Fruit fly (Drosophila melanogaster) whole organism, embryonic: ENCODE data around the gene TfIIA-S.

ENCODE experiments used
- CG10267 ChIP-seq: fragments of 200-800 bp; sonication (Bioruptor generic); optimal IDR thresholded peaks from 2 replicates; lab custom pipeline; 2018; ENCODE audit warnings: missing biosample characterization, mild to moderate bottlenecking, missing genetic modification characterization, moderate library complexity
- CG12299 ChIP-seq: fragments of 200-800 bp; sonication (Bioruptor generic); optimal IDR thresholded peaks from 2 replicates; lab custom pipeline; 2018; ENCODE audit warnings: missing biosample characterization, mild to moderate bottlenecking, missing genetic modification characterization
- CG12391 ChIP-seq: fragments of 200-800 bp; sonication (Bioruptor generic); optimal IDR thresholded peaks from 3 replicates; lab custom pipeline; 2018; ENCODE audit warnings: missing biosample characterization, mild to moderate bottlenecking, missing genetic modification characterization, moderate library complexity
- CG14441 ChIP-seq: fragments of 200-800 bp; sonication (Bioruptor generic); IDR thresholded peaks from 2 replicates; pipeline ENCODE4 v1.3.6; 2022; ENCODE audit warnings: missing biosample characterization, missing genetic modification characterization
- CG17328 ChIP-seq: fragments of 200-800 bp; sonication (Bioruptor generic); IDR thresholded peaks from 2 replicates; pipeline ENCODE4 v1.3.6; 2022; ENCODE audit warnings: missing biosample characterization, missing genetic modification characterization
- CG17612 ChIP-seq: fragments of 200-800 bp; sonication (Bioruptor generic); IDR thresholded peaks from 2 replicates; pipeline ENCODE4 v1.3.6; 2022; ENCODE audit warnings: missing biosample characterization, missing genetic modification characterization
- CG18476 ChIP-seq: fragments of 200-800 bp; sonication (Bioruptor generic); optimal IDR thresholded peaks from 2 replicates; lab custom pipeline; 2016; ENCODE audit warnings: missing biosample characterization, mild to moderate bottlenecking, missing genetic modification characterization
- CG2875 ChIP-seq: fragments of 200-800 bp; sonication (Bioruptor generic); optimal IDR thresholded peaks from 2 replicates; lab custom pipeline; 2017; ENCODE audit warnings: missing biosample characterization, mild to moderate bottlenecking, missing genetic modification characterization, missing genetic modification reagents
- CG2889 ChIP-seq: fragments of 200-800 bp; sonication (Bioruptor generic); IDR thresholded peaks from 3 replicates; pipeline ENCODE4 v1.3.6; 2022; ENCODE audit warnings: missing biosample characterization, missing genetic modification characterization
- CG32532 ChIP-seq: fragments of 200-800 bp; sonication (Bioruptor generic); IDR thresholded peaks from 2 replicates; pipeline ENCODE4 v1.3.6; 2022; ENCODE audit warnings: missing biosample characterization, missing genetic modification characterization
- CG4404 ChIP-seq: fragments of 200-800 bp; sonication (Bioruptor generic); IDR thresholded peaks from 2 replicates; pipeline ENCODE4 v1.3.6; 2022; ENCODE audit warnings: missing biosample characterization, missing genetic modification characterization
- CG4424 ChIP-seq: fragments of 200-800 bp; sonication (Bioruptor generic); optimal IDR thresholded peaks from 3 replicates; lab custom pipeline; 2016; ENCODE audit warnings: missing biosample characterization, missing genetic modification characterization
- CG7745 ChIP-seq: fragments of 200-800 bp; sonication (Bioruptor generic); optimal IDR thresholded peaks from 2 replicates; lab custom pipeline; 2018; ENCODE audit warnings: missing biosample characterization, mild to moderate bottlenecking, missing genetic modification characterization, moderate library complexity
- CG8281 ChIP-seq: fragments of 200-800 bp; sonication (Bioruptor generic); optimal IDR thresholded peaks from 2 replicates; lab custom pipeline; 2018; ENCODE audit warnings: missing biosample characterization, mild to moderate bottlenecking, missing genetic modification characterization, moderate library complexity
- CG9437 ChIP-seq: fragments of 200-800 bp; sonication (Bioruptor generic); optimal IDR thresholded peaks from 2 replicates; lab custom pipeline; 2018; ENCODE audit warnings: missing biosample characterization, mild to moderate bottlenecking, missing genetic modification characterization
- CG9817 ChIP-seq: fragments of 200-800 bp; sonication (Bioruptor generic); optimal IDR thresholded peaks from 2 replicates; lab custom pipeline; 2018; ENCODE audit warnings: missing biosample characterization, mild to moderate bottlenecking, missing genetic modification characterization, moderate library complexity
- D19A ChIP-seq: fragments of 200-800 bp; optimal IDR thresholded peaks from 3 replicates; lab custom pipeline; 2019; ENCODE audit warnings: missing biosample characterization, mild to moderate bottlenecking, missing genetic modification characterization, moderate library complexity
- Dek ChIP-seq: fragments of 200-800 bp; sonication (Bioruptor generic); optimal IDR thresholded peaks from 3 replicates; lab custom pipeline; 2019; ENCODE audit warnings: missing biosample characterization, mild to moderate bottlenecking, missing genetic modification characterization, moderate library complexity
- ERR ChIP-seq: fragments of 200-800 bp; sonication (Bioruptor generic); optimal IDR thresholded peaks from 2 replicates; lab custom pipeline; 2016; ENCODE audit warnings: missing biosample characterization, missing genetic modification characterization
- Ets65A ChIP-seq: fragments of 200-800 bp; sonication (Bioruptor generic); peaks from one replicate; lab custom pipeline; 2016; ENCODE audit warnings: missing biosample characterization, missing genetic modification characterization
- HHEX ChIP-seq: fragments of 200-800 bp; sonication (Bioruptor generic); optimal IDR thresholded peaks from 3 replicates; lab custom pipeline; 2017; ENCODE audit warnings: missing biosample characterization, mild to moderate bottlenecking, missing genetic modification characterization, missing genetic modification reagents
- Mes4 ChIP-seq: fragments of 200-800 bp; sonication (Bioruptor generic); optimal IDR thresholded peaks from 2 replicates; lab custom pipeline; 2016; ENCODE audit warnings: missing biosample characterization, missing genetic modification characterization
- NC2α ChIP-seq: fragments of 200-800 bp; sonication (Bioruptor generic); optimal IDR thresholded peaks from 2 replicates; lab custom pipeline; 2016; ENCODE audit warnings: missing biosample characterization, missing genetic modification characterization
- Oaz ChIP-seq: fragments of 200-800 bp; sonication (Bioruptor generic); IDR thresholded peaks from 2 replicates; pipeline ENCODE4 v1.3.6; 2022; ENCODE audit warnings: missing biosample characterization, missing genetic modification characterization
- Ssrp ChIP-seq: fragments of 200-800 bp; sonication (Bioruptor generic); optimal IDR thresholded peaks from 2 replicates; lab custom pipeline; 2018; ENCODE audit warnings: missing biosample characterization, mild to moderate bottlenecking, missing genetic modification characterization, moderate library complexity
- Stat92E ChIP-seq, 3 experiments: fragments of >200 bp in 2 of 3; fragments of 200-800 bp in 1 of 3; sonication (Bioruptor generic) in 1 of 3; optimal IDR thresholded peaks; 2 replicates each; lab custom pipeline; 2017 to 2019; ENCODE audit warnings: missing biosample characterization in 3 of 3, missing genetic modification characterization in 3 of 3, mild to moderate bottlenecking in 1 of 3, moderate library complexity in 1 of 3
- Tbp ChIP-seq: fragments of >200 bp; optimal IDR thresholded peaks from 2 replicates; lab custom pipeline; 2018; ENCODE audit warnings: missing biosample characterization, missing genetic modification characterization
- Vsx1 ChIP-seq: fragments of 200-800 bp; sonication (Bioruptor generic); optimal IDR thresholded peaks from 2 replicates; lab custom pipeline; 2017; ENCODE audit warnings: missing biosample characterization, mild to moderate bottlenecking, missing genetic modification characterization, missing genetic modification reagents
- bowl ChIP-seq: fragments of 200-800 bp; sonication (Bioruptor generic); IDR thresholded peaks from 2 replicates; pipeline ENCODE4 v1.3.6; 2022; ENCODE audit warnings: missing biosample characterization, missing genetic modification characterization
- chinmo ChIP-seq: fragments of 200-800 bp; sonication (Bioruptor generic); IDR thresholded peaks from 4 replicates; pipeline ENCODE4 v1.3.6; 2022; ENCODE audit warnings: missing biosample characterization, missing genetic modification characterization; ENCODE audit not compliant: partially characterized antibody
- dan ChIP-seq: fragments of 200-800 bp; sonication (Bioruptor generic); IDR thresholded peaks from 2 replicates; pipeline ENCODE4 v1.3.6; 2022; ENCODE audit warnings: missing biosample characterization, missing genetic modification characterization
- disco-r ChIP-seq: fragments of 200-800 bp; sonication (Bioruptor generic); optimal IDR thresholded peaks from 2 replicates; lab custom pipeline; 2016; ENCODE audit warnings: missing biosample characterization, missing genetic modification characterization
- dysf ChIP-seq: fragments of 200-800 bp; sonication (Bioruptor generic); IDR thresholded peaks from 3 replicates; pipeline ENCODE4 v1.3.6; 2022; ENCODE audit warnings: missing biosample characterization, missing genetic modification characterization
- en ChIP-seq: fragments of 200-800 bp; sonication (Bioruptor generic); optimal IDR thresholded peaks from 2 replicates; lab custom pipeline; 2016; ENCODE audit warnings: missing biosample characterization, missing genetic modification characterization
- esg ChIP-seq: fragments of 200-800 bp; sonication (Bioruptor generic); conservative IDR thresholded peaks from 2 replicates; pipeline ENCODE4 v1.3.6; 2022; ENCODE audit warnings: missing biosample characterization, missing genetic modification characterization
- fd102C ChIP-seq: fragments of 200-800 bp; sonication (Bioruptor generic); optimal IDR thresholded peaks from 2 replicates; lab custom pipeline; 2018; ENCODE audit warnings: missing biosample characterization, mild to moderate bottlenecking, missing genetic modification characterization, moderate library complexity
- hth ChIP-seq: fragments of >200 bp; optimal IDR thresholded peaks from 2 replicates; lab custom pipeline; 2017; ENCODE audit warnings: inconsistent platforms
- knrl ChIP-seq: fragments of 200-800 bp; sonication (Bioruptor generic); IDR thresholded peaks from 3 replicates; pipeline ENCODE4 v1.3.6; 2022; ENCODE audit warnings: missing biosample characterization, missing genetic modification characterization; ENCODE audit not compliant: partially characterized antibody
- maf-S ChIP-seq: fragments of 200-800 bp; sonication (Bioruptor generic); optimal IDR thresholded peaks from 2 replicates; lab custom pipeline; 2016; ENCODE audit warnings: missing biosample characterization, missing genetic modification characterization
- mirr ChIP-seq: fragments of 200-800 bp; sonication (Bioruptor generic); optimal IDR thresholded peaks from 3 replicates; lab custom pipeline; 2018; ENCODE audit warnings: missing biosample characterization, mild to moderate bottlenecking, missing genetic modification characterization
- nmo ChIP-seq: fragments of 200-800 bp; sonication (Bioruptor generic); optimal IDR thresholded peaks from 2 replicates; lab custom pipeline; 2018; ENCODE audit warnings: missing biosample characterization, mild to moderate bottlenecking, missing genetic modification characterization, moderate library complexity
- onecut ChIP-seq: fragments of 200-800 bp; sonication (Bioruptor generic); IDR thresholded peaks from 2 replicates; pipeline ENCODE4 v1.3.6; 2022; ENCODE audit warnings: missing biosample characterization, missing genetic modification characterization
- org-1 ChIP-seq: fragments of 200-800 bp; sonication (Bioruptor generic); optimal IDR thresholded peaks from 2 replicates; lab custom pipeline; 2017; ENCODE audit warnings: missing biosample characterization, missing genetic modification characterization
- phol ChIP-seq: fragments of 200-800 bp; sonication (Bioruptor generic); optimal IDR thresholded peaks from 3 replicates; lab custom pipeline; 2018; ENCODE audit warnings: missing biosample characterization, mild to moderate bottlenecking, missing genetic modification characterization, moderate library complexity
- rib ChIP-seq: fragments of 200-800 bp; sonication (Bioruptor generic); IDR thresholded peaks from 2 replicates; pipeline ENCODE4 v1.3.6; 2022; ENCODE audit warnings: missing biosample characterization, missing genetic modification characterization
- run ChIP-seq: fragments of 200-800 bp; sonication (Bioruptor generic); optimal IDR thresholded peaks from 3 replicates; lab custom pipeline; 2018; ENCODE audit warnings: missing biosample characterization, mild to moderate bottlenecking, missing genetic modification characterization
- schlank ChIP-seq: fragments of 200-800 bp; sonication (Bioruptor generic); optimal IDR thresholded peaks from 2 replicates; lab custom pipeline; 2018; ENCODE audit warnings: missing biosample characterization, mild to moderate bottlenecking, missing genetic modification characterization
- stwl ChIP-seq: fragments of 200-800 bp; sonication (Bioruptor generic); optimal IDR thresholded peaks from 3 replicates; lab custom pipeline; 2018; ENCODE audit warnings: missing biosample characterization, mild to moderate bottlenecking, missing genetic modification characterization, moderate library complexity
- tap ChIP-seq: fragments of 200-800 bp; optimal IDR thresholded peaks from 3 replicates; lab custom pipeline; 2019; ENCODE audit warnings: missing biosample characterization, mild to moderate bottlenecking, missing genetic modification characterization, moderate library complexity

TfIIA-S gene

dm6 chr3R:23886270-23887095, 4.4 kb downstream of the TfIIA-S start (continued):
- TF ChIP-seq esg (GFP tag; lab: Robert Waterston, UW) (peak; percentile 79), run (tag; lab: Kevin White, UChicago) (peak; percentile 87), en (GFP tag; lab: Kevin White, UChicago) (peak; percentile 65), phol (tag; lab: Kevin White, UChicago) (peak; percentile 92), CG10267 (peak; percentile 91), dan (peak; percentile 57; the same call in 1 of the 2 replicates), mirr (GFP tag; lab: Kevin White, UChicago) (no peak), CG8281 (tag; lab: Kevin White, UChicago) (peak; percentile 55), onecut (GFP tag; lab: Robert Waterston, UW) (peak; percentile 77), CG17612 (GFP tag; lab: Robert Waterston, UW) (no peak), CG18476 (GFP tag; lab: Kevin White, UChicago) (peak; percentile 81), D19A (tag; lab: Kevin White, UChicago) (peak; percentile 60), Mes4 (GFP tag; lab: Kevin White, UChicago) (peak; percentile 79), hth (lab: Kevin White, UChicago) (no peak), CG12299 (peak; percentile 84), stwl (tag; lab: Kevin White, UChicago) (peak; percentile 71), CG17328 (GFP tag; lab: Robert Waterston, UW) (peak; percentile 90), knrl (GFP tag; lab: Robert Waterston, UW) (no peak), CG2889 (0 out of 3 replicates have a peak, but pooled peaks have one; percentile 20), Vsx1 (GFP tag; lab: Kevin White, UChicago) (peak; percentile 70), Ssrp (peak; percentile 91), bowl (no peak), schlank (tag; lab: Kevin White, UChicago) (no peak), CG4404 (GFP tag; lab: Robert Waterston, UW) (peak; percentile 86), Ets65A (GFP tag; lab: Kevin White, UChicago) (peak; percentile 90), nmo (peak; percentile 94), dysf (GFP tag; lab: Robert Waterston, UW) (peak; percentile 82), CG9817 (tag; lab: Kevin White, UChicago) (peak; percentile 55), chinmo (GFP tag; lab: Robert Waterston, UW) (no peak), tap (peak; percentile 87), HHEX (peak; percentile 74), CG32532 (GFP tag; lab: Robert Waterston, UW) (peak; percentile 73), CG7745 (no peak), CG2875 (GFP tag; lab: Kevin White, UChicago) (peak; percentile 84), org-1 (GFP tag; lab: Kevin White, UChicago) (peak; percentile 73), fd102C (peak; percentile 75), Dek (tag; lab: Kevin White, UChicago) (peak; percentile 43), ERR (no peak), CG9437 (GFP tag; lab: Kevin White, UChicago) (peak; percentile 80), Tbp (GFP tag; lab: Kevin White, UChicago) (no peak), CG14441 (GFP tag; lab: Robert Waterston, UW) (peak; percentile 74), CG4424 (GFP tag; lab: Kevin White, UChicago) (peak; percentile 88), maf-S (GFP tag; lab: Kevin White, UChicago) (peak; percentile 61), Stat92E (GFP tag; optimal IDR thresholded peaks at IDR 0.05; lab: Kevin White, UChicago) (no peak), disco-r (GFP tag; lab: Kevin White, UChicago) (peak; percentile 34), NC2α (GFP tag; lab: Kevin White, UChicago) (peak; percentile 50), CG12391 (tag; lab: Kevin White, UChicago) (peak; percentile 94), rib (GFP tag; lab: Robert Waterston, UW) (no peak; the same call in 1 of the 2 replicates), Oaz (GFP tag; lab: Robert Waterston, UW) (no peak)
